Worm (Caenorhabditis elegans) whole organism, L2 larva: ENCODE measurements around the gene B0001.8.

ENCODE experiments used
- ama-1 ChIP-seq: fragments of 150-350 bp; optimal IDR thresholded peaks from 2 replicates; lab custom pipeline; 2018; ENCODE audit warnings: inconsistent platforms
- dmd-4 ChIP-seq: sonication (generic microtip); optimal IDR thresholded peaks from 2 replicates; lab custom pipeline; 2017; ENCODE audit warnings: missing biosample characterization, missing genetic modification characterization
- elt-1 ChIP-seq: fragments of 150-350 bp; optimal IDR thresholded peaks from 2 replicates; lab custom pipeline; 2014; ENCODE audit warnings: missing biosample characterization, missing genetic modification characterization
- fos-1 ChIP-seq: fragments of 150-350 bp; optimal IDR thresholded peaks from 2 replicates; lab custom pipeline; 2014; ENCODE audit warnings: missing biosample characterization, missing genetic modification characterization
- lin-13 ChIP-seq: fragments of 150-350 bp; optimal IDR thresholded peaks from 2 replicates; lab custom pipeline; 2014; ENCODE audit warnings: missing biosample characterization, missing genetic modification reagents, missing genetic modification characterization
- mdl-1 ChIP-seq, 2 experiments: fragments of 150-350 bp in 1 of 2; sonication (generic microtip) in 1 of 2; optimal IDR thresholded peaks; 2 replicates each; lab custom pipeline; 2017; ENCODE audit warnings: missing biosample characterization in 2 of 2, missing genetic modification characterization in 2 of 2
- nhr-23 ChIP-seq: fragments of 150-350 bp; optimal IDR thresholded peaks from 2 replicates; lab custom pipeline; 2014; ENCODE audit warnings: missing biosample characterization, missing genetic modification reagents, missing genetic modification characterization
- unc-62 ChIP-seq: fragments of 150-350 bp; optimal IDR thresholded peaks from 2 replicates; lab custom pipeline; 2014; ENCODE audit warnings: missing biosample characterization, missing genetic modification reagents, missing genetic modification characterization
- zag-1 ChIP-seq: fragments of 150-350 bp; optimal IDR thresholded peaks from 2 replicates; lab custom pipeline; 2014; ENCODE audit warnings: missing biosample characterization, missing genetic modification characterization

- TF ChIP-seq dmd-4 (tag; lab: Kevin White, UChicago) (no peak), nhr-23 (tag; lab: Kevin White, UChicago) (no peak), fos-1 (no peak), lin-13 (no peak), mdl-1 (tag; optimal IDR thresholded peaks at IDR 0.05; lab: Kevin White, UChicago) (no peak), unc-62 (GFP tag; lab: Kevin White, UChicago) (no peak), zag-1 (tag; lab: Kevin White, UChicago) (no peak), elt-1 (tag; lab: Kevin White, UChicago) (no peak), ama-1 (no peak)
Observed at ce11 chrIV:12143231-12143630, 2.4 kb upstream of the B0001.8 start, which contains the start of gene B0001.5.
